Fruit fly (Drosophila melanogaster) whole organism, adult: ENCODE measurements around the gene CG15046.

Source experiments
- CG14711 ChIP-seq: fragments of 200-800 bp; sonication (Bioruptor generic); optimal IDR thresholded peaks from 2 replicates; lab custom pipeline; 2018; ENCODE audit warnings: missing biosample characterization, mild to moderate bottlenecking, missing genetic modification characterization, moderate library complexity
- Crg-1 ChIP-seq: fragments of 200-800 bp; sonication (Bioruptor generic); optimal IDR thresholded peaks from 2 replicates; lab custom pipeline; 2016; ENCODE audit warnings: missing biosample characterization, missing genetic modification characterization
- Mnt ChIP-seq: fragments of 200-800 bp; sonication (Bioruptor generic); optimal IDR thresholded peaks from 2 replicates; lab custom pipeline; 2016; ENCODE audit warnings: missing biosample characterization, mild to moderate bottlenecking, missing genetic modification characterization

DNA sequence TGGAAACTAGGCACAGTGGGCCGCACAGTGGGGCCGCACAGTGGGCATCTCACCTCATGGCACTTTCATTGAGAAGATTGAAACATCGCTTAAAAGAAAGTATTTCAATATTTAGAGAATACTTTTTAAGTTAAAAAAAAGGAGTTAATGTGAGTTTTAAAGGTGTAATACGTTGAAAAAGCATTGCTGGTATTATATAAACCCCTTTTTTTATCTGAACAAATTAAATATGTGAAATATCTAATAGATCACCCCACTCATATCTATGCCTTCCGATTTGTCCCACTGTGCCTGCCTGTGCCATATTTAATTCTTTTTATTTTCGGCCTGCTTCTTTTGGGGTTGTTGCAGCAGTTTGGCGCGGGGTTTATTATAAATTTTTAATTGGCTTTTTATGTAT lies 43.9 kb upstream of the CG15046 start:
- TF ChIP-seq Mnt (GFP tag; lab: Kevin White, UChicago) = no peak
- no peak for TF ChIP-seq Crg-1 (GFP tag; lab: Kevin White, UChicago)
- no peak for TF ChIP-seq CG14711 (tag; lab: Kevin White, UChicago)
